Worm (Caenorhabditis elegans) whole organism, mixed stage, embryonic: ENCODE results near the gene ZC250.5.

Source experiments
- elt-3 ChIP-seq: fragments of 150-350 bp; optimal IDR thresholded peaks from 2 replicates; lab custom pipeline; 2014; ENCODE audit warnings: missing biosample characterization, missing genetic modification characterization
- lin-13 ChIP-seq: fragments of 150-350 bp; optimal IDR thresholded peaks from 2 replicates; lab custom pipeline; 2014; ENCODE audit warnings: missing biosample characterization, missing genetic modification characterization
- nhr-28 ChIP-seq: fragments of 150-350 bp; optimal IDR thresholded peaks from 2 replicates; lab custom pipeline; 2014; ENCODE audit warnings: missing biosample characterization, missing genetic modification characterization
- nhr-76 ChIP-seq: sonication (generic microtip); optimal IDR thresholded peaks from 2 replicates; lab custom pipeline; 2017; ENCODE audit warnings: missing biosample characterization, missing genetic modification characterization

DNA sequence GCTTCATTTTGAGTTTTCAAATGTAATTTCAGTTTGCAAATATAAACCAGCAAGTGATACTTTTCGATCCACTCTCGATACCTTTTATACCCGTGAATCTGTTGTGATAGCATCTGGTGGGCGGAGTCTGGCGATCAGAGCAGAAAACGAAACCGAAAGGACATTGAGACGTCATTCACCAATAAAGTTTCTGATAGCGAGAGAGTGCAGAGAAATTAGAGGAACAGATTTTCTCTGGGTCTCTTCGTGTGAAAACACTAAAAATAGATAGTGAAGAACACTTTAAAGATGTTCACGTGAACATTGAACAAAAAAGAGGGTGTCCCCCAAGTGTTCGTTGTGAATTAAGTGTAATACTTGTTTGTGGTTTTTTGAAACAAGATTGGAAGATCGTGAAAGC is 41.8 kb upstream of the ZC250.5 start, which contains the start of gene pgph-3:
- TF ChIP-seq lin-13 (tag; lab: Kevin White, UChicago) (no peak), nhr-28 (tag; lab: Kevin White, UChicago) (no peak), nhr-76 (tag; lab: Kevin White, UChicago) (no peak), elt-3 (tag; lab: Kevin White, UChicago) (no peak)
